Fruit fly (Drosophila melanogaster) whole organism, embryonic: ENCODE results near the gene Rbp1-like.

Experiments
- CG2199 ChIP-seq: fragments of 200-800 bp; sonication (Bioruptor generic); IDR thresholded peaks from 3 replicates; pipeline ENCODE4 v1.3.6; 2022; ENCODE audit warnings: missing biosample characterization, missing genetic modification characterization
- org-1 ChIP-seq: fragments of 200-800 bp; sonication (Bioruptor generic); optimal IDR thresholded peaks from 2 replicates; lab custom pipeline; 2017; ENCODE audit warnings: missing biosample characterization, missing genetic modification characterization

DNA sequence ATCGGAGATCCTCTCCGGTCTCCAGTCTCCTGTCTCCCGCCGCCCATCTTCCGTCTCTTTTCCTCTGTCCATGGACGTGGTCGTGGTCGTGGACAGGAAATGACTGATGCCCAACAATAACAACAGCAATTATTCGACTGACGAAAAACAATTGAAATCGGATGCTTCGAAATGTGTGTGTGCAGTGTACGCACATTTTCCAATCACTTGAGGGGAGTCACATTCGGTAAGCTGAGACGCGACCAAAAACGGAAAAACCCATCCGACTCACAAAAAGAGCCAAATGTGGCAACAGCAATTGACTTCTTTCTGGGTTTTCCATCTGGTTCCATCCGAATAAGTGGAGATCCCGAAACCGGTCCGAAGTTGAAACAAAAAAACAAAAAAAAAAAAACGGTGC, 15.2 kb downstream of the Rbp1-like start:
- no peak for TF ChIP-seq org-1 (GFP tag; lab: Kevin White, UChicago)
- TF ChIP-seq CG2199 (GFP tag; lab: Robert Waterston, UW): no peak
